Fruit fly (Drosophila melanogaster) whole organism, embryonic: ENCODE data around the gene CG9316.

Experiments
- Adf1 ChIP-seq: fragments of 200-800 bp; sonication (Bioruptor generic); IDR thresholded peaks from 2 replicates; pipeline ENCODE4 v1.3.6; 2022; ENCODE audit warnings: missing biosample characterization, missing genetic modification characterization
- Bteb2 ChIP-seq: fragments of 200-800 bp; sonication (Bioruptor generic); optimal IDR thresholded peaks from 2 replicates; lab custom pipeline; 2016; ENCODE audit warnings: missing biosample characterization, missing genetic modification characterization
- CG12769 ChIP-seq: fragments of 200-800 bp; sonication (Bioruptor generic); optimal IDR thresholded peaks from 2 replicates; lab custom pipeline; 2019; ENCODE audit warnings: missing biosample characterization, mild to moderate bottlenecking, missing genetic modification characterization, moderate library complexity
- CG12942 ChIP-seq: fragments of 200-800 bp; sonication (Bioruptor generic); optimal IDR thresholded peaks from 3 replicates; lab custom pipeline; 2016; ENCODE audit warnings: missing biosample characterization, missing genetic modification characterization
- CG13775 ChIP-seq: fragments of 200-800 bp; sonication (Bioruptor generic); optimal IDR thresholded peaks from 3 replicates; lab custom pipeline; 2017; ENCODE audit warnings: missing biosample characterization, mild to moderate bottlenecking, missing genetic modification characterization
- CG14667 ChIP-seq: fragments of 200-800 bp; sonication (Bioruptor generic); IDR thresholded peaks from 2 replicates; pipeline ENCODE4 v1.3.6; 2022; ENCODE audit warnings: missing biosample characterization, missing genetic modification characterization
- CG1647 ChIP-seq: fragments of 200-800 bp; sonication (Bioruptor generic); optimal IDR thresholded peaks from 3 replicates; lab custom pipeline; 2016; ENCODE audit warnings: missing biosample characterization, missing genetic modification characterization
- CG17328 ChIP-seq: fragments of 200-800 bp; sonication (Bioruptor generic); IDR thresholded peaks from 2 replicates; pipeline ENCODE4 v1.3.6; 2022; ENCODE audit warnings: missing biosample characterization, missing genetic modification characterization
- CG17829 ChIP-seq: fragments of 200-800 bp; optimal IDR thresholded peaks from 2 replicates; lab custom pipeline; 2019; ENCODE audit warnings: missing biosample characterization, mild to moderate bottlenecking, missing genetic modification characterization, moderate library complexity
- CG2678 ChIP-seq: fragments of 200-800 bp; sonication (Bioruptor generic); optimal IDR thresholded peaks from 3 replicates; lab custom pipeline; 2019; ENCODE audit warnings: missing biosample characterization, mild to moderate bottlenecking, missing genetic modification characterization, moderate library complexity
- CG30403 ChIP-seq: fragments of 200-800 bp; sonication (Bioruptor generic); optimal IDR thresholded peaks from 3 replicates; lab custom pipeline; 2016; ENCODE audit warnings: missing biosample characterization, missing genetic modification characterization
- CG32532 ChIP-seq: fragments of 200-800 bp; sonication (Bioruptor generic); IDR thresholded peaks from 2 replicates; pipeline ENCODE4 v1.3.6; 2022; ENCODE audit warnings: missing biosample characterization, missing genetic modification characterization
- CG6683 ChIP-seq: fragments of 200-800 bp; sonication (Bioruptor generic); optimal IDR thresholded peaks from 2 replicates; lab custom pipeline; 2017; ENCODE audit warnings: missing biosample characterization, mild to moderate bottlenecking, missing genetic modification characterization, missing genetic modification reagents
- CG7839 ChIP-seq: fragments of 200-800 bp; sonication (Bioruptor generic); optimal IDR thresholded peaks from 3 replicates; lab custom pipeline; 2018; ENCODE audit warnings: missing biosample characterization, mild to moderate bottlenecking, missing genetic modification characterization, moderate library complexity
- CG7987 ChIP-seq: fragments of 200-800 bp; sonication (Bioruptor generic); optimal IDR thresholded peaks from 2 replicates; lab custom pipeline; 2018; ENCODE audit warnings: missing biosample characterization, mild to moderate bottlenecking, missing genetic modification characterization, moderate library complexity
- CG9437 ChIP-seq: fragments of 200-800 bp; sonication (Bioruptor generic); optimal IDR thresholded peaks from 2 replicates; lab custom pipeline; 2018; ENCODE audit warnings: missing biosample characterization, mild to moderate bottlenecking, missing genetic modification characterization
- CoRest ChIP-seq: fragments of 200-800 bp; sonication (Bioruptor generic); optimal IDR thresholded peaks from 3 replicates; lab custom pipeline; 2018; ENCODE audit warnings: missing biosample characterization, mild to moderate bottlenecking, missing genetic modification characterization, moderate library complexity
- CrebB ChIP-seq: fragments of 200-800 bp; sonication (Bioruptor generic); optimal IDR thresholded peaks from 3 replicates; lab custom pipeline; 2018; ENCODE audit warnings: missing biosample characterization, mild to moderate bottlenecking, missing genetic modification characterization
- Dip2 ChIP-seq: fragments of 200-800 bp; sonication (Bioruptor generic); IDR thresholded peaks from 2 replicates; pipeline ENCODE4 v1.3.6; 2022; ENCODE audit warnings: missing biosample characterization, missing genetic modification characterization
- Dip3 ChIP-seq: fragments of 200-800 bp; sonication (Bioruptor generic); optimal IDR thresholded peaks from 3 replicates; lab custom pipeline; 2016; ENCODE audit warnings: missing biosample characterization, missing genetic modification characterization
- Elba2 ChIP-seq: fragments of 200-800 bp; sonication (Bioruptor generic); optimal IDR thresholded peaks from 3 replicates; lab custom pipeline; 2016; ENCODE audit warnings: missing biosample characterization, missing genetic modification characterization
- GATAe ChIP-seq: fragments of 200-800 bp; sonication (Bioruptor generic); conservative IDR thresholded peaks from 2 replicates; pipeline ENCODE4 v1.3.6; 2022; ENCODE audit warnings: missing biosample characterization, missing genetic modification characterization
- Gug ChIP-seq: fragments of 200-800 bp; sonication (Bioruptor generic); IDR thresholded peaks from 4 replicates; pipeline ENCODE4 v1.3.6; 2022; ENCODE audit warnings: missing biosample characterization, missing genetic modification characterization
- Hey ChIP-seq: fragments of 200-800 bp; sonication (Bioruptor generic); optimal IDR thresholded peaks from 3 replicates; lab custom pipeline; 2018; ENCODE audit warnings: missing biosample characterization, mild to moderate bottlenecking, missing genetic modification characterization
- Hr51 ChIP-seq, 2 experiments: fragments of 200-800 bp; sonication (Bioruptor generic); optimal IDR thresholded peaks; 2 replicates in 1 of 2; 3 replicates in 1 of 2; lab custom pipeline; 2016 to 2018; ENCODE audit warnings: missing biosample characterization in 2 of 2, missing genetic modification characterization in 2 of 2, mild to moderate bottlenecking in 1 of 2, moderate library complexity in 1 of 2
- Hsf ChIP-seq: fragments of 200-800 bp; sonication (Bioruptor generic); optimal IDR thresholded peaks from 3 replicates; lab custom pipeline; 2016; ENCODE audit warnings: missing biosample characterization, missing genetic modification characterization
- Lim3 ChIP-seq: fragments of 200-800 bp; sonication (Bioruptor generic); IDR thresholded peaks from 2 replicates; pipeline ENCODE4 v1.3.6; 2022; ENCODE audit warnings: missing biosample characterization, missing genetic modification characterization
- MTF-1 ChIP-seq: fragments of 200-800 bp; sonication (Bioruptor generic); optimal IDR thresholded peaks from 2 replicates; lab custom pipeline; 2018; ENCODE audit warnings: missing biosample characterization, mild to moderate bottlenecking, missing genetic modification characterization, borderline replicate concordance
- Rx ChIP-seq: fragments of 200-800 bp; sonication (Bioruptor generic); IDR thresholded peaks from 2 replicates; pipeline ENCODE4 v1.3.6; 2022; ENCODE audit warnings: missing biosample characterization, missing genetic modification characterization
- Side ChIP-seq: fragments of 200-800 bp; sonication (Bioruptor generic); optimal IDR thresholded peaks from 2 replicates; lab custom pipeline; 2016; ENCODE audit warnings: missing biosample characterization, missing genetic modification characterization
- Six4 ChIP-seq: fragments of 200-800 bp; sonication (Bioruptor generic); optimal IDR thresholded peaks from 2 replicates; lab custom pipeline; 2016; ENCODE audit warnings: missing biosample characterization, missing genetic modification characterization
- Sry-δ ChIP-seq: fragments of 200-800 bp; sonication (Bioruptor generic); optimal IDR thresholded peaks from 2 replicates; lab custom pipeline; 2016; ENCODE audit warnings: missing biosample characterization, missing genetic modification characterization
- ac ChIP-seq: fragments of 200-800 bp; sonication (Bioruptor generic); optimal IDR thresholded peaks from 3 replicates; lab custom pipeline; 2017; ENCODE audit warnings: missing biosample characterization, mild to moderate bottlenecking, missing genetic modification characterization
- al ChIP-seq: fragments of 200-800 bp; sonication (Bioruptor generic); IDR thresholded peaks from 2 replicates; pipeline ENCODE4 v1.3.6; 2022; ENCODE audit warnings: missing biosample characterization, missing genetic modification characterization
- aop ChIP-seq: fragments of 200-800 bp; sonication (Bioruptor generic); IDR thresholded peaks from 2 replicates; pipeline ENCODE4 v1.3.6; 2022; ENCODE audit warnings: missing biosample characterization, missing genetic modification characterization
- cato ChIP-seq: fragments of 200-800 bp; sonication (Bioruptor generic); optimal IDR thresholded peaks from 2 replicates; lab custom pipeline; 2016; ENCODE audit warnings: missing biosample characterization, missing genetic modification characterization, borderline replicate concordance
- crol ChIP-seq: fragments of 200-800 bp; sonication (Bioruptor generic); IDR thresholded peaks from 2 replicates; pipeline ENCODE4 v1.3.6; 2022; ENCODE audit warnings: missing biosample characterization, missing genetic modification characterization
- dmrt11E ChIP-seq: fragments of 200-800 bp; sonication (Bioruptor generic); optimal IDR thresholded peaks from 3 replicates; lab custom pipeline; 2018; ENCODE audit warnings: missing biosample characterization, mild to moderate bottlenecking, missing genetic modification characterization, moderate library complexity
- gcm ChIP-seq: fragments of 200-800 bp; sonication (Bioruptor generic); optimal IDR thresholded peaks from 2 replicates; lab custom pipeline; 2019; ENCODE audit warnings: missing biosample characterization, mild to moderate bottlenecking, missing genetic modification characterization, moderate library complexity
- knrl ChIP-seq: fragments of 200-800 bp; sonication (Bioruptor generic); IDR thresholded peaks from 3 replicates; pipeline ENCODE4 v1.3.6; 2022; ENCODE audit warnings: missing biosample characterization, missing genetic modification characterization; ENCODE audit not compliant: partially characterized antibody
- luna ChIP-seq: fragments of 200-800 bp; sonication (Bioruptor generic); optimal IDR thresholded peaks from 2 replicates; lab custom pipeline; 2016; ENCODE audit warnings: missing biosample characterization, missing genetic modification characterization
- mam ChIP-seq: fragments of 200-800 bp; sonication (Bioruptor generic); optimal IDR thresholded peaks from 3 replicates; lab custom pipeline; 2016; ENCODE audit warnings: missing biosample characterization, missing genetic modification characterization
- slbo ChIP-seq: fragments of 200-800 bp; sonication (Bioruptor generic); IDR thresholded peaks from 2 replicates; pipeline ENCODE4 v1.3.6; 2022; ENCODE audit warnings: missing biosample characterization, missing genetic modification characterization
- sna ChIP-seq: fragments of 200-800 bp; sonication (Bioruptor generic); IDR thresholded peaks from 2 replicates; pipeline ENCODE4 v1.3.6; 2022; ENCODE audit warnings: missing biosample characterization, missing genetic modification characterization; ENCODE audit not compliant: partially characterized antibody
- sob ChIP-seq: fragments of 200-800 bp; sonication (Bioruptor generic); IDR thresholded peaks from 2 replicates; pipeline ENCODE4 v1.3.6; 2022; ENCODE audit warnings: missing biosample characterization, missing genetic modification characterization
- stc ChIP-seq: fragments of 200-800 bp; sonication (Bioruptor generic); IDR thresholded peaks from 2 replicates; pipeline ENCODE4 v1.3.6; 2022; ENCODE audit warnings: missing biosample characterization, missing genetic modification characterization
- tap ChIP-seq: fragments of 200-800 bp; optimal IDR thresholded peaks from 3 replicates; lab custom pipeline; 2019; ENCODE audit warnings: missing biosample characterization, mild to moderate bottlenecking, missing genetic modification characterization, moderate library complexity
- tgo ChIP-seq: fragments of 200-800 bp; sonication (Bioruptor generic); IDR thresholded peaks from 3 replicates; pipeline ENCODE4 v1.3.6; 2022; ENCODE audit warnings: missing biosample characterization, missing genetic modification characterization
- toy ChIP-seq: fragments of 200-800 bp; sonication (Bioruptor generic); IDR thresholded peaks from 2 replicates; pipeline ENCODE4 v1.3.6; 2022; ENCODE audit warnings: missing biosample characterization, missing genetic modification characterization
- z ChIP-seq: fragments of 200-800 bp; sonication (Bioruptor generic); IDR thresholded peaks from 3 replicates; pipeline ENCODE4 v1.3.6; 2022; ENCODE audit warnings: missing biosample characterization, missing genetic modification characterization
- zf30C ChIP-seq: fragments of 200-800 bp; sonication (Bioruptor generic); optimal IDR thresholded peaks from 3 replicates; lab custom pipeline; 2018; ENCODE audit warnings: missing biosample characterization, mild to moderate bottlenecking, missing genetic modification characterization

CG9316 gene

DNA sequence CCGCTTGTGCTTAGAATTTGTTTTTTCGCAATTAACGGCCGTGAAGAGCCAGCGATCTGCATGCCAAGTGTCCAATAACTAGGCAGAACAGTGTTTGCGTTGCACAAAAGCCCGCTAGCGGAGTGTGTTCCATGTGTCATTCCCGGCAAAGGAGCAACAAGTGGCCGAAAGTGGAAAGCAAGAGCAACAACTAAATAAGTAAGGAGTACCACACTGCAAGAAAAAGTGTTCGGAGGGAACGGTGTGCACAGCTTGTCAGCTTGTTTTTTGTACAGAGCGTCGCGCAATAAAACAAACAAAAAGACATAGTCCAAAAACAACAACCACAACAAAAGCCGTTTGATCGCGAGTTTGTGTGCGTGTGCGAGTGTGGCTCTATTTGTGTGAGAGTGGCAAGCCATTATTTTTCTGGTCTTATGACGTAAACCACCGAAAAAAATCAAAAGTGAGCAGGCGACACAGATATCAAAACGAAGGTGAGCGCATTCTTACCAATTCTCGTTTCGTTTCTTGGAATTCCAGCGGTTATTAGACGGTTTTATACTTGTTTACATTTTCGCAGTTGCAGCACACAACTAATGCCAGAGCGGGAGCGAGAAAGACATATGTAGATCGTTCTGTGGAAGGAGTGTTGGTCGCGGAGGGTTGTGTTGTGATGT lies 32.0 kb upstream of the CG9316 start (continued):
- TF ChIP-seq Adf1 (GFP tag; lab: Robert Waterston, UW) (no peak), ac (GFP tag; lab: Kevin White, UChicago) (no peak), CrebB (tag; lab: Kevin White, UChicago) (no peak), CG7839 (tag; lab: Kevin White, UChicago) (no peak), CoRest (no peak), Side (no peak), tgo (GFP tag; lab: Robert Waterston, UW) (no peak), Sry-δ (GFP tag; lab: Kevin White, UChicago) (no peak), CG12942 (no peak), CG7987 (GFP tag; lab: Kevin White, UChicago) (no peak), gcm (no peak), CG13775 (GFP tag; lab: Kevin White, UChicago) (no peak), sob (no peak), CG1647 (GFP tag; lab: Kevin White, UChicago) (no peak), Rx (GFP tag; lab: Robert Waterston, UW) (no peak), dmrt11E (tag; lab: Kevin White, UChicago) (no peak), sna (GFP tag; lab: Robert Waterston, UW) (no peak), GATAe (GFP tag; lab: Robert Waterston, UW) (no peak), mam (no peak), CG32532 (peak; percentile 26; the same call in 1 of the 2 replicates), Dip2 (no peak), toy (no peak), zf30C (GFP tag; lab: Kevin White, UChicago) (peak; percentile 90), Hsf (GFP tag; lab: Kevin White, UChicago) (no peak), CG30403 (no peak), z (GFP tag; lab: Robert Waterston, UW) (0 out of 3 replicates have a peak, but pooled peaks have one; percentile 5), CG17328 (GFP tag; lab: Robert Waterston, UW) (no peak), CG2678 (tag; lab: Kevin White, UChicago) (no peak), luna (GFP tag; lab: Kevin White, UChicago) (no peak), slbo (GFP tag; lab: Robert Waterston, UW) (peak; percentile 25; the same call in 1 of the 2 replicates), CG9437 (GFP tag; lab: Kevin White, UChicago) (peak; percentile 0), Lim3 (GFP tag; lab: Robert Waterston, UW) (no peak), Hey (no peak), cato (GFP tag; lab: Kevin White, UChicago) (no peak), Elba2 (GFP tag; lab: Kevin White, UChicago) (no peak), Bteb2 (GFP tag; lab: Kevin White, UChicago) (no peak), CG17829 (tag; lab: Kevin White, UChicago) (no peak), Six4 (GFP tag; lab: Kevin White, UChicago) (no peak), CG6683 (GFP tag; lab: Kevin White, UChicago) (no peak), Hr51 (GFP tag; optimal IDR thresholded peaks at IDR 0.05; lab: Kevin White, UChicago) (no peak), stc (GFP tag; lab: Robert Waterston, UW) (no peak), Dip3 (GFP tag; lab: Kevin White, UChicago) (no peak), al (no peak), CG14667 (no peak), crol (GFP tag; lab: Robert Waterston, UW) (no peak), Gug (no peak), MTF-1 (GFP tag; lab: Kevin White, UChicago) (no peak), CG12769 (tag; lab: Kevin White, UChicago) (no peak), knrl (GFP tag; lab: Robert Waterston, UW) (no peak), tap (tag; lab: Kevin White, UChicago) (no peak), aop (no peak)
